Worm (Caenorhabditis elegans) whole organism, L1 larva: Measurements from ENCODE around the gene W06H8.6.

ENCODE experiments used
- C04F5.9 ChIP-seq: sonication (generic microtip); optimal IDR thresholded peaks from 2 replicates; lab custom pipeline; 2016; ENCODE audit warnings: missing genetic modification characterization, missing compliant biosample characterization
- Y116A8C.19 ChIP-seq: sonication (generic microtip); optimal IDR thresholded peaks from 2 replicates; lab custom pipeline; 2016; ENCODE audit warnings: missing compliant biosample characterization, missing genetic modification characterization, borderline replicate concordance
- aly-2 ChIP-seq: fragments of 150-350 bp; optimal IDR thresholded peaks from 2 replicates; lab custom pipeline; 2014; ENCODE audit warnings: missing biosample characterization, missing genetic modification characterization
- blmp-1 ChIP-seq: fragments of 150-350 bp; optimal IDR thresholded peaks from 2 replicates; lab custom pipeline; 2014; ENCODE audit warnings: missing biosample characterization, missing genetic modification characterization
- ceh-63 ChIP-seq: fragments of 200-800 bp; sonication (Bioruptor generic); optimal IDR thresholded peaks from 2 replicates; lab custom pipeline; 2018; ENCODE audit warnings: mild to moderate bottlenecking, missing genetic modification characterization, missing compliant biosample characterization
- ceh-8 ChIP-seq: fragments of 200-800 bp; sonication (Bioruptor generic); optimal IDR thresholded peaks from 2 replicates; lab custom pipeline; 2018; ENCODE audit warnings: mild to moderate bottlenecking, missing genetic modification characterization, moderate library complexity, missing compliant biosample characterization
- ces-1 ChIP-seq: fragments of 150-350 bp; optimal IDR thresholded peaks from 2 replicates; lab custom pipeline; 2014; ENCODE audit warnings: missing biosample characterization, missing genetic modification reagents, missing genetic modification characterization
- dsc-1 ChIP-seq: sonication (generic microtip); optimal IDR thresholded peaks from 2 replicates; lab custom pipeline; 2016; ENCODE audit warnings: mild to moderate bottlenecking, missing genetic modification characterization, missing compliant biosample characterization
- efl-1 ChIP-seq, 4 experiments: fragments of 150-350 bp; optimal IDR thresholded peaks in 3 of 4; peaks in 1 of 4; 1 replicate in 1 of 4; 2 replicates in 3 of 4; lab custom pipeline; 2014; ENCODE audit warnings: missing biosample characterization in 2 of 4, missing genetic modification characterization in 2 of 4, missing genetic modification reagents in 2 of 4
- efl-3 ChIP-seq: fragments of 200-800 bp; sonication (Bioruptor generic); optimal IDR thresholded peaks from 2 replicates; lab custom pipeline; 2018; ENCODE audit warnings: mild to moderate bottlenecking, missing genetic modification characterization, missing compliant biosample characterization
- egl-13 ChIP-seq: sonication (generic microtip); optimal IDR thresholded peaks from 2 replicates; lab custom pipeline; 2016; ENCODE audit warnings: missing genotype, missing genetic modification reagents, missing genetic modification characterization, missing compliant biosample characterization
- elt-3 ChIP-seq, 6 experiments: fragments of 150-350 bp in 1 of 6; sonication (generic microtip); optimal IDR thresholded peaks; 2 replicates each; lab custom pipeline; 2017 to 2018; ENCODE audit warnings: missing biosample characterization in 6 of 6, missing genetic modification characterization in 6 of 6, inconsistent platforms in 1 of 6
- fkh-10 ChIP-seq: sonication (generic microtip); optimal IDR thresholded peaks from 2 replicates; lab custom pipeline; 2017; ENCODE audit warnings: missing biosample characterization, missing genetic modification reagents, missing genetic modification characterization
- fkh-8 ChIP-seq: sonication (generic microtip); optimal IDR thresholded peaks from 2 replicates; lab custom pipeline; 2016; ENCODE audit warnings: mild to moderate bottlenecking, missing genetic modification characterization, missing compliant biosample characterization
- fos-1 ChIP-seq: fragments of 150-350 bp; optimal IDR thresholded peaks from 2 replicates; lab custom pipeline; 2014; ENCODE audit warnings: missing biosample characterization, missing genetic modification characterization
- grh-1 ChIP-seq: fragments of 200-800 bp; sonication (Bioruptor generic); IDR thresholded peaks from 2 replicates; pipeline ENCODE4 v1.3.6; 2022; ENCODE audit warnings: missing genetic modification reagents, missing genetic modification characterization, missing compliant biosample characterization
- hlh-17 ChIP-seq: fragments of 200-800 bp; sonication (Bioruptor generic); optimal IDR thresholded peaks from 2 replicates; lab custom pipeline; 2018; ENCODE audit warnings: missing genetic modification characterization, mild to moderate bottlenecking, missing compliant biosample characterization, moderate library complexity, borderline replicate concordance
- irx-1 ChIP-seq: sonication (generic microtip); optimal IDR thresholded peaks from 2 replicates; lab custom pipeline; 2016; ENCODE audit warnings: missing genetic modification characterization, missing compliant biosample characterization
- isw-1 ChIP-seq: fragments of 200-800 bp; sonication (Bioruptor generic); IDR thresholded peaks from 2 replicates; pipeline ENCODE4 v1.3.6; 2022; ENCODE audit warnings: missing genetic modification characterization, missing compliant biosample characterization
- lin-13 ChIP-seq: fragments of 150-350 bp; optimal IDR thresholded peaks from 2 replicates; lab custom pipeline; 2014; ENCODE audit warnings: missing biosample characterization, missing genetic modification reagents, missing genetic modification characterization
- lin-14 ChIP-seq: fragments of 200-800 bp; sonication (Bioruptor generic); optimal IDR thresholded peaks from 2 replicates; lab custom pipeline; 2018; ENCODE audit warnings: mild to moderate bottlenecking, missing genetic modification characterization, moderate library complexity, missing compliant biosample characterization
- lin-35 ChIP-seq, 2 experiments: fragments of 150-350 bp; optimal IDR thresholded peaks; 2 replicates each; lab custom pipeline; 2014; ENCODE audit warnings: missing biosample characterization in 2 of 2, missing genetic modification characterization in 2 of 2, missing genetic modification reagents in 2 of 2
- lir-3 ChIP-seq: sonication (generic microtip); optimal IDR thresholded peaks from 2 replicates; lab custom pipeline; 2016; ENCODE audit warnings: mild to moderate bottlenecking, missing genetic modification characterization, moderate library complexity, missing compliant biosample characterization; ENCODE audit not compliant: poor library complexity
- lsy-2 ChIP-seq, 2 experiments: fragments of 150-350 bp; optimal IDR thresholded peaks; 2 replicates each; lab custom pipeline; 2014; ENCODE audit warnings: missing biosample characterization in 2 of 2, missing genetic modification characterization in 2 of 2
- mab-9 ChIP-seq: fragments of 200-800 bp; sonication (Bioruptor generic); IDR thresholded peaks from 2 replicates; pipeline ENCODE4 v1.3.6; 2022; ENCODE audit warnings: missing genetic modification reagents, missing genetic modification characterization, missing compliant biosample characterization
- mdl-1 ChIP-seq, 2 experiments: fragments of 150-350 bp; optimal IDR thresholded peaks; 2 replicates each; lab custom pipeline; 2014 to 2017; ENCODE audit warnings: missing biosample characterization in 2 of 2, missing genetic modification characterization in 2 of 2, inconsistent platforms in 1 of 2
- mef-2 ChIP-seq: fragments of 150-350 bp; optimal IDR thresholded peaks from 2 replicates; lab custom pipeline; 2014; ENCODE audit warnings: missing biosample characterization, missing genetic modification characterization
- mep-1 ChIP-seq: fragments of 150-350 bp; optimal IDR thresholded peaks from 2 replicates; lab custom pipeline; 2014; ENCODE audit warnings: missing biosample characterization, missing genetic modification characterization
- nhr-11 ChIP-seq: fragments of 150-350 bp; optimal IDR thresholded peaks from 2 replicates; lab custom pipeline; 2014; ENCODE audit warnings: missing biosample characterization, missing genetic modification characterization
- nhr-12 ChIP-seq: sonication (generic microtip); optimal IDR thresholded peaks from 2 replicates; lab custom pipeline; 2017; ENCODE audit warnings: missing biosample characterization, missing genetic modification characterization
- nhr-19 ChIP-seq: fragments of 200-800 bp; sonication (Bioruptor generic); conservative IDR thresholded peaks from 2 replicates; pipeline ENCODE4 v1.3.6; 2022; ENCODE audit warnings: missing genetic modification characterization, missing compliant biosample characterization
- nhr-237 ChIP-seq: fragments of 150-350 bp; optimal IDR thresholded peaks from 2 replicates; lab custom pipeline; 2014; ENCODE audit warnings: missing biosample characterization, missing genetic modification characterization
- nhr-28 ChIP-seq: fragments of 150-350 bp; optimal IDR thresholded peaks from 2 replicates; lab custom pipeline; 2014; ENCODE audit warnings: missing biosample characterization, missing genetic modification characterization
- nhr-77 ChIP-seq: fragments of 150-350 bp; optimal IDR thresholded peaks from 2 replicates; lab custom pipeline; 2014; ENCODE audit warnings: missing biosample characterization, missing genetic modification characterization
- nhr-84 ChIP-seq: sonication (generic microtip); optimal IDR thresholded peaks from 2 replicates; lab custom pipeline; 2017; ENCODE audit warnings: missing biosample characterization, missing genetic modification characterization
- nhr-85 ChIP-seq: sonication (generic microtip); peaks from one replicate; lab custom pipeline; 2016; ENCODE audit warnings: missing genetic modification characterization, inconsistent platforms, missing compliant biosample characterization
- nhr-90 ChIP-seq: sonication (generic microtip); optimal IDR thresholded peaks from 2 replicates; lab custom pipeline; 2016; ENCODE audit warnings: mild to moderate bottlenecking, missing genetic modification characterization, missing compliant biosample characterization; ENCODE audit not compliant: poor library complexity
- pag-3 ChIP-seq: sonication (generic microtip); optimal IDR thresholded peaks from 2 replicates; lab custom pipeline; 2017; ENCODE audit warnings: missing genetic modification characterization, mild to moderate bottlenecking, missing compliant biosample characterization, antibody characterized with exemption, borderline replicate concordance; ENCODE audit not compliant: insufficient read depth
- pqm-1 ChIP-seq: sonication (generic microtip); optimal IDR thresholded peaks from 3 replicates; lab custom pipeline; 2017; ENCODE audit warnings: missing biosample characterization, missing genetic modification characterization
- skn-1 ChIP-seq: fragments of 150-350 bp; optimal IDR thresholded peaks from 2 replicates; lab custom pipeline; 2014; ENCODE audit warnings: missing biosample characterization, missing genetic modification characterization
- snpc-4 ChIP-seq: fragments of 150-350 bp; optimal IDR thresholded peaks from 2 replicates; lab custom pipeline; 2014; ENCODE audit warnings: missing biosample characterization, missing genetic modification characterization
- sptf-1 ChIP-seq: fragments of 150-350 bp; optimal IDR thresholded peaks from 2 replicates; lab custom pipeline; 2014; ENCODE audit warnings: missing biosample characterization, missing genetic modification characterization
- swsn-7 ChIP-seq: sonication (generic microtip); optimal IDR thresholded peaks from 2 replicates; lab custom pipeline; 2016; ENCODE audit warnings: missing genetic modification characterization, missing compliant biosample characterization
- tbx-2 ChIP-seq: sonication (generic microtip); optimal IDR thresholded peaks from 2 replicates; lab custom pipeline; 2016; ENCODE audit warnings: missing genetic modification characterization, missing compliant biosample characterization
- tlp-1 ChIP-seq: fragments of 150-350 bp; optimal IDR thresholded peaks from 2 replicates; lab custom pipeline; 2014; ENCODE audit warnings: missing biosample characterization, missing genetic modification characterization
- unc-130 ChIP-seq: fragments of 150-350 bp; optimal IDR thresholded peaks from 2 replicates; lab custom pipeline; 2017; ENCODE audit warnings: missing biosample characterization, missing genetic modification characterization, inconsistent platforms
- unc-30 ChIP-seq: sonication (generic microtip); optimal IDR thresholded peaks from 2 replicates; lab custom pipeline; 2017; ENCODE audit warnings: missing biosample characterization, missing genetic modification characterization
- vab-15 ChIP-seq: sonication (generic microtip); optimal IDR thresholded peaks from 2 replicates; lab custom pipeline; 2017; ENCODE audit warnings: missing genotype, mild to moderate bottlenecking, missing genetic modification characterization, missing compliant biosample characterization
- zag-1 ChIP-seq: fragments of 150-350 bp; optimal IDR thresholded peaks from 2 replicates; lab custom pipeline; 2014; ENCODE audit warnings: missing biosample characterization, missing genetic modification characterization
- ztf-11 ChIP-seq, 2 experiments: sonication (generic microtip); optimal IDR thresholded peaks; 2 replicates each; lab custom pipeline; 2016 to 2017; ENCODE audit warnings: missing genetic modification characterization in 2 of 2, missing biosample characterization in 1 of 2, missing compliant biosample characterization in 1 of 2

Gene W06H8.6

ce11 chrV:6247397-6247796, 20.6 kb upstream of the W06H8.6 start (continued):
- TF ChIP-seq lir-3 (tag; lab: Kevin White, UChicago) = peak; percentile 21
- TF ChIP-seq lin-13 = peak; percentile 2
- peak; percentile 36 for TF ChIP-seq mep-1 (tag; lab: Kevin White, UChicago)
- peak; percentile 50 for TF ChIP-seq tbx-2 (tag; lab: Kevin White, UChicago)

DNA sequence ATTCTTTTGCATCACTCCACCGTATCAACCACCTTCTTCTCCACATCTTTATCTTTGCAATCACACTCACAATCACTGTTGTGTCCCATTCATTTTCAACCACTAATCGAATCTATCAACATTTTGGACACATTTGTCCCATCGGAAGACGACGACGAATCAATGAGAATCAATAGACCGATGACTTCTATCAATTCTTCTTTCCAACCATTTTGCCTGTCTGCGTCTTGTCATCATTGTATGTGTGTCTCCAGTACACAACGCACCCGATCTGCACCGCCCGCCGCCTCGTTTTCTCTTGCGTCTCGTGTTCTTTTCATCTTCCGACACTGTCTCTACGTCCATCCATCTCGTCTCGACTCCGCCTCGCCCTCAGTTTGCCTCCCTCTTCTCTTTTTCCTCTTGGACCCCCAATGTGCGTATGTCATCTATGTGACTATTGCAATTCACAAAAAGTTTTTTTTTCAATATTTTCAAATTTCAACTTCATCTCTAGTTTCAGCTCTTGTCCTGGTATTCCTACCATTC, 19.7 kb upstream of the W06H8.6 start, which contains the start of gene dmd-7:
Gene dmd-7, plus strand, starts transcription at position 478 of the 528 bp plus-strand sequence.
- TF ChIP-seq mef-2 (tag; lab: Kevin White, UChicago) (no peak), nhr-90 (tag; lab: Kevin White, UChicago) (peak; percentile 91), nhr-11 (tag; lab: Kevin White, UChicago) (peak; percentile 78), nhr-237 (tag; lab: Kevin White, UChicago) (peak; percentile 48), fkh-10 (GFP tag; lab: Kevin White, UChicago) (peak; percentile 32), Y116A8C.19 (tag; lab: Kevin White, UChicago) (no peak), vab-15 (no peak), unc-130 (peak; percentile 85), aly-2 (tag; lab: Kevin White, UChicago) (no peak), nhr-84 (tag; lab: Kevin White, UChicago) (no peak), tlp-1 (tag; lab: Kevin White, UChicago) (no peak), mdl-1 (tag; optimal IDR thresholded peaks at IDR 0.05; lab: Kevin White, UChicago) (peak in 1 of 2 experiments; percentile 90), elt-3 (tag; optimal IDR thresholded peaks at IDR 0.05; lab: Kevin White, UChicago) (peak; percentile 64 to 96 (median 90)), snpc-4 (tag; lab: Kevin White, UChicago) (peak; percentile 49), fkh-8 (tag; lab: Kevin White, UChicago) (no peak), nhr-28 (no peak), grh-1 (peak; percentile 91), egl-13 (peak; percentile 53), ztf-11 (tag; optimal IDR thresholded peaks at IDR 0.05; lab: Kevin White, UChicago) (peak in 1 of 2 experiments; percentile 48), sptf-1 (no peak), swsn-7 (tag; lab: Kevin White, UChicago) (peak; percentile 86), isw-1 (GFP tag; lab: Robert Waterston, UW) (peak; percentile 61), lin-35 (GFP tag; optimal IDR thresholded peaks at IDR 0.05; lab: Kevin White, UChicago) (peak; percentile 71 to 75), mep-1 (tag; lab: Kevin White, UChicago) (peak; percentile 86), ceh-63 (GFP tag; lab: Kevin White, UChicago) (no peak), lin-14 (GFP tag; lab: Kevin White, UChicago) (peak; percentile 99), skn-1 (peak; percentile 86), unc-30 (no peak), nhr-12 (no peak), nhr-77 (tag; lab: Kevin White, UChicago) (peak; percentile 79), dsc-1 (peak; percentile 71), ces-1 (GFP tag; lab: Kevin White, UChicago) (no peak), efl-3 (GFP tag; lab: Kevin White, UChicago) (peak; percentile 37), lsy-2 (tag; optimal IDR thresholded peaks at IDR 0.05; lab: Kevin White, UChicago) (peak; percentile 82 to 84), hlh-17 (no peak), ceh-8 (peak; percentile 31), C04F5.9 (tag; lab: Kevin White, UChicago) (peak; percentile 4), mab-9 (GFP tag; lab: Robert Waterston, UW) (0 out of 2 replicates have a peak, but pooled peaks have one; percentile 40), blmp-1 (tag; lab: Kevin White, UChicago) (peak; percentile 86), nhr-85 (peak; percentile 100), pqm-1 (tag; lab: Kevin White, UChicago) (no peak), fos-1 (tag; lab: Kevin White, UChicago) (peak; percentile 64), nhr-19 (GFP tag; lab: Robert Waterston, UW) (peak; percentile 91), efl-1 (optimal IDR thresholded peaks at IDR 0.05; lab: Kevin White, UChicago) (peak; percentile 62 to 66), efl-1 (GFP tag; optimal IDR thresholded peaks at IDR 0.05 in 1 of 2; lab: Kevin White, UChicago) (peak; percentile 36 to 95), zag-1 (tag; lab: Kevin White, UChicago) (no peak), pag-3 (tag; lab: Kevin White, UChicago) (no peak), irx-1 (tag; lab: Kevin White, UChicago) (peak; percentile 77)
